Worm (Caenorhabditis elegans): ENCODE measurements around the gene tbc-9.
"Not testable (repeated sequence)": the region's sequence is repeated elsewhere in the genome, so short reads cannot be mapped to it uniquely, and the experiment has no call there.

Gene tbc-9

ce11 chrIV:13483596-13483995 lies 19.1 kb downstream of the tbc-9 start:
- TF ChIP-seq unc-62 (GFP tag; optimal IDR thresholded peaks at IDR 0.05) = no peak

ce11 chrIV:13482469-13482868 lies 20.2 kb downstream of the tbc-9 start, which contains the start of gene Y38H8A.1:
Gene Y38H8A.1, plus strand, starts transcription at chrIV:13482769.
- TF ChIP-seq unc-62 (GFP tag; optimal IDR thresholded peaks at IDR 0.05) = no peak

- no peak for TF ChIP-seq unc-62 (GFP tag; optimal IDR thresholded peaks at IDR 0.05)
Measured at ce11 chrIV:13474132-13474531, 28.5 kb downstream of the tbc-9 start, which contains the start of gene Y38H8A.2. Gene Y38H8A.2, plus strand, starts transcription at chrIV:13474432.

DNA sequence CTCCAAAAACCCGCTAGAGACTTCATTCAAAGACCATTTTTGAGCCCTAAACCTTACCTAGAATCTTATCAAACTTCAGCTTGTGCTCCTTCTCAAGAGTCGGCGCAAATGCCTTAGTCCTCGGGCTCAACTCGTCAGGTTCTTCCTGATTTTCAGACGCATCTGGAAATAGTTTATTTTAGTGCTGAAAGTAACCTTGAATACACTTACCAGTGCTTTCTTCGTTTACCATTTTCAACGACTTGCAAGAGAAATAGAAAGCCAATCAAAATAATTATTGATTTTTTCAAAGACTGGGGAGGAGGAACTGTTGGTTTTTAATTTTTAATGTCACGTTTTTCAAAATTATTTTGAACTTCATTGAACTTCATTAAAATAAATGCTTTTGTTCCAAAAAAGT lies 30.6 kb downstream of the tbc-9 start, which contains the start of the genes ttbk-8.1 and Y38H8A.4:
Gene ttbk-8.1 (plus strand): TSS at position 301 of the 400 bp plus-strand sequence.
Gene Y38H8A.4 (minus strand): TSS at position 366 of the 400 bp plus-strand sequence.
- TF ChIP-seq unc-62 (GFP tag; optimal IDR thresholded peaks at IDR 0.05) = no peak

ce11 chrIV:13465797-13466196 lies 36.9 kb downstream of the tbc-9 start, which contains the start of gene fezf-1:
Gene fezf-1, plus strand, starts transcription at chrIV:13466097.
- no peak for TF ChIP-seq unc-62 (GFP tag; optimal IDR thresholded peaks at IDR 0.05)

DNA sequence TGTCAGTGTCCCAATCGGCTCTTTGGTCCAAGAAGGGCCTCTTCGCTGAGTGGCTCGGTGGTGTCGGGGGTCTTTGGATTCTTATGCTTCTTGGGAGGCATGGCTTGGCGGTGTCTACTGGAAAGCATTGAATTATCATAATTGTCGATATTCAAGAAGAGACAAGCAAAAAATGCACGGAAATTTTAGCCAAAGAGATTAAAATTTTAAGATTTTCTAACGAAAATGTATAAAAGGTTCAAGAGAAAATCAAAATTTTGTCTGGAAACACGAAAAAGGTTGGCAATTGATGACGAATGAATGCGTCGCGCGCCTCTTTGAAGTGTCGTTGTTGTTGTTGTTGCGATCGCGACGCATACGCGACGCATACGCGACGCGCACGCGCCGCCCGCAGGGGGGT lies 41.8 kb downstream of the tbc-9 start, which contains the start of gene Y38H8A.12:
Gene Y38H8A.12 (minus strand): TSS at position 101 of the 400 bp plus-strand sequence.
- TF ChIP-seq unc-62 (GFP tag; optimal IDR thresholded peaks at IDR 0.05) = no peak

DNA sequence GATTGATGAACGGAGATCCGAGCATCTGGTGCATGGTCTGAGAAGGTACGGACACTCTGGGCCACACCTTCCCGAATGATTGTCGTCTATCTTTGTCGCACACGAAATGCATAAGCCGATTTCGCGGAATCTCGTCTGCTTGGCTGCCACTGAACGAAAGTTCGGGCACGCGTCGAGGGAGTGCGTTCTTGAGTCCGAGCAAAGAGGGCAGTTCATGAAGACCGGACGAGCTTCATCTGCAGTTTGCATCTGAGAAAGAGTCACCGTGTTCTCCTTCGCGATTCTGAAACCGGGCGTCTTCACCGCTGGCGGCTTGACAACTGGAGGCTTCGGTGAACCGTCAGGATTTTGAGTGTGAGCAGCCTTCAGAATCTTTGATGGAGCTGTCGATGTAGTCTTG lies 44.4 kb downstream of the tbc-9 start:
- no peak for TF ChIP-seq unc-62 (GFP tag; optimal IDR thresholded peaks at IDR 0.05)

DNA sequence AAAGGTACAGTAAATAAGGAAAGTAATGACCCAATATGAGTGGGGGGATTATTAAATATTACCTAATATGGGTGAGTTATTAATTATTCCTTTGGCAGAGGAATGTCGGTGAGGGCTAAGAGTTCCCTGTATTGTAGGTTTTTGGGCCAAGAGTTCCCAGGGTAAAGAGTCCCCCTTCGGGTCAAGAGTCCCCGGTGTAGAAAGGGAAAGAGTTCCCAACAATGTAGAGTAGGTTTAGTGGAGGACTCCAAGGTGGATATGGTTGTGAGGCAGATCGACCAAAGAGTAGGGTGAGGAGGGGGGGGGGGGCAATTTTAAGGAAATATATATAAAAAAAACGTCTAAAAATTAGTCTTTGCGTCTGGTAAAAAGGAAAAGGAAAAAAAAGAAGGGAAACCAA lies 45.8 kb downstream of the tbc-9 start:
- TF ChIP-seq unc-62 (GFP tag; optimal IDR thresholded peaks at IDR 0.05) = no peak

DNA sequence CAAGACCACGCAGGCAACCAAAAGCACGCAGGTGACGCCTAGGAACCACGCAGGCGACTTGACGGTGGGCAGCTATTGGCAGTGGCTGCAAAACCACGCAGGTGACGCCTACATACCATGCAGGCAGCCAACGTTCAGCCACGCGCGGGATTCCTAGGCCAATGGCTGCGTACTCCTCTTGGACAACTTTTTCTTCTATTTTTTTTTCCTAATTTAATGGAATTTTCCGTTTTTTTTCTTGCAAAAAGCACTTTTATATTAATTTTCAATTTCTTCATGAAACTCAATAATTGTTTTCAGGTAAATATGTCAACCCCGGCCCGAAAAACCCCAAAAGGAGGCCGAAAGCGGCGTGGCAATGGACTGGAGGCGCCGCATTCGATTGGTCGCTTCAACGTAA lies 47.5 kb downstream of the tbc-9 start, which contains the start of gene Y38H8A.7:
Gene Y38H8A.7 (plus strand): TSS at position 301 of the 400 bp plus-strand sequence.
- not testable (repeated sequence) for TF ChIP-seq unc-62 (GFP tag; optimal IDR thresholded peaks at IDR 0.05)

DNA sequence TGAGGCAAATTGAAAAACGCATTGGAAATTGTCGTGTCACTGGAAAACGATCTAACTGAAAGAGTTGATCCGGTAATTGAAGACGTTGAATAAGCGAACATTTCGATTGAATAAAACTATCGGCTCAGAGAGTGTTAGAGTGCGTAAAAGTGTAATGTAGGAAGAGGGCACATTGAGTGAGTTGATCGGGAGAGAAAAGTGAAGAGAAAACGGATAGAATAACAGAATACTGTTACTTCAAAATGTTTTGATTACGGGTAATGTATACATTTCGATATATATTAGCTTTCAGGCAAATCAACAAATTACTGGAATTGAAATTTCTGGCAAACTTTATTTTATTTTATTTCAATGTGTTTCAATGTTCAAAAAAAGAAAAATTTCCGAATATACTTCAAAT lies 48.0 kb downstream of the tbc-9 start, which contains the start of gene uso-1:
Gene uso-1 (minus strand): TSS at position 101 of the 400 bp plus-strand sequence.
- TF ChIP-seq unc-62 (GFP tag; optimal IDR thresholded peaks at IDR 0.05) = no peak

DNA sequence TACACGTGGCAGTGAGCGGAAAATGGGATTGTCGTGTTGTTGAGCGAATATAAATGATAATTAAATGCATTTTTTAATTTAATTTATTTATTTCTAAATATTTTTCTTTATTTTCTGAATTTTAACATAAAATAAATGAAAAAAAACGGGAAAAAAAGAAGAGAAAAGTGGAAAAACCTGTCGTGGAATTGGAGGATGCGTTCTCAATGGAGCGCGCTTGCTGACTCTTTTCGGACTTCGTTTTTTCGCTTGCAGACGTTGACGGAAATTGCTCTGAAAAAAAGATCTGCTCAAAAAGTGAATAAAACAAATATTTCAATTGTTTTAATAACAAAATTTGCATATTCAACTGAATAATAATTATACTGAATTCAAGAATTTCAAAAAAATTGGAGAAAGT lies 49.1 kb downstream of the tbc-9 start:
- no peak for TF ChIP-seq unc-62 (GFP tag; optimal IDR thresholded peaks at IDR 0.05)

DNA sequence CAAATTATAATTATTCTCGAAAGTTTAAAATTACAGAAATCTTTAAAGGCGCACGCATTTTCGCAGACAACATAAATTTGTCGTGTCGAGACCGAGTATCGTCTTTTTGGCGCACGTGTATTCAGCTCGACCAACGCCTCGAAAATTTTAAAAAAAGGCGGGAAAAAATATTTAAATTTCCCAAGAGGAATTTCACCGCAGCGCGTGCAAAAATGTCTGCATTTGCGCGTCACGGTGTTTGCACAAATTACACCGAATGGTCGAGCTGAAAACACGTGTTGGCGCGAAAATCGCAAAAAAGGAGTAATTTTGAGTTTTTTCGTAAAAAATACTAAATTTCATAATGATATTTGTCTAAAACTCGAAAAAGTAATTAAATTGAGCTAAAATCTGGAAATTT lies 51.9 kb downstream of the tbc-9 start:
- TF ChIP-seq unc-62 (GFP tag; optimal IDR thresholded peaks at IDR 0.05) = no peak

DNA sequence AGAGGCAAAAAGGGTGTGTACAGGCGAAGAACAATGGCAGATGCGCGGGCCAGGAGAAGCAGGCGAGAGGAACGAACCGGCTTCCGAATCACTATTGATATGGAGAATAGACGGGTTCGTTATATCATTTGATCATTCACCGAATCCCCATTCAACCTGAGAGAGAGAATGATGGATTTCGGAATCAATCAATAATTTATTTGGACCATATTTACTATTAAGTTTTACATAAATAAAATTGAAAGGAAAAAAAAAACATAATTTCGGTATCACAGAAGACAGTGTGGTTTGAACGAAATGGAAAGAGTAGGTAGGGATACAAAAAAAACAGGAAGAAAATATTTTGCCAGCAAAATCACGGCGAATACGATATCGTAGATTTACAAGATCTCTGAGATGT lies 57.4 kb downstream of the tbc-9 start, which contains the start of gene mam-3:
Gene mam-3 (minus strand): TSS at position 101 of the 400 bp plus-strand sequence.
- TF ChIP-seq unc-62 (GFP tag; optimal IDR thresholded peaks at IDR 0.05) = no peak

DNA sequence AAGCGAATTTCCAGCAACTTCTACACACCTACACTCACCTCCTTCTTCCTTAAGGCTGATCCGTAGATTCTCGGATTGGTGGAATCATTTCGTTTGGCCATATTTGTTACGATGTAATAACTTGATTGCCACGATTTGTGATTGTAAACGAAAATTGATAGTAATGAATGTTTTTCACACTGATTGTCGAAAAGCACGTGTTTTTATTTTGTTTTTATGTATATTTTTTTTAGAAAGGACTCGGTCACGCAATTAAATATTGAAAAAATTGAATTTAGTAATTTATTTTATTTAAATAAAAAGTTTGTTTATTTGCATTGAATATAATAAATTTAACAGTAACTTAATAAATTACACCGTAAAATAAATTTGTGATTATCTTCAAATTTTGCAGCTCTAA lies 68.8 kb downstream of the tbc-9 start, which contains the start of gene K09B11.5:
Gene K09B11.5 (minus strand): TSS at position 101 of the 400 bp plus-strand sequence.
- not testable (repeated sequence) for TF ChIP-seq unc-62 (GFP tag; optimal IDR thresholded peaks at IDR 0.05)

DNA sequence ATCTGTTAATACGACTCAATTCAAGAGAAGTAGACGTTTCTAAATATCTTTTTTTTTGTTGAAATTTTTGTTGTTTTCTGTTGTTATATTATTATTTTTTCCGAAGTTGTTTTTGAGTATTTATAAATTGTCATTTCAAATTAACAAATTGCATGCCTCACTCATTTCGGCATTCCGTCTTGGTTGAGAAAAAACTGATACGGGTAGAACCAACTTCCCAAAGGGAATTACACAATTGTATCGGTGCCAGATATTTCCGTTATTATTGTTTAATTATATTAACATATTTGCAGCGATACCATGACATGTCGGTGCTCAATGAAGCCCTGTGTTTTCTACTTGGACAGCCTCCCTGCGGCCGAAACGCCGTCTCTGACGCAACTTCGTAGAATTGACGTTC lies 73.4 kb downstream of the tbc-9 start, which contains the start of gene K09B11.4:
Gene K09B11.4 (plus strand): TSS at position 301 of the 400 bp plus-strand sequence.
- no peak for TF ChIP-seq unc-62 (GFP tag; optimal IDR thresholded peaks at IDR 0.05)

Data from whole organism, dauer.